Fruit fly (Drosophila melanogaster) whole organism, embryonic: Measurements from ENCODE around the gene FIG4.
A peak's percentile ranks its signal among the peaks of the same experiment; 100 is the strongest.

Source experiments
- Ada2b ChIP-seq: fragments of 200-800 bp; sonication (Bioruptor generic); IDR thresholded peaks from 2 replicates; pipeline ENCODE4 v1.3.6; 2022; ENCODE audit warnings: missing biosample characterization, missing genetic modification characterization
- Asciz ChIP-seq: fragments of 200-800 bp; sonication (Bioruptor generic); optimal IDR thresholded peaks from 2 replicates; lab custom pipeline; 2017; ENCODE audit warnings: missing biosample characterization, mild to moderate bottlenecking, missing genetic modification characterization, missing genetic modification reagents
- CG10543 ChIP-seq: fragments of 200-800 bp; sonication (Bioruptor generic); optimal IDR thresholded peaks from 3 replicates; lab custom pipeline; 2017; ENCODE audit warnings: missing biosample characterization, mild to moderate bottlenecking, missing genetic modification characterization, moderate library complexity
- CG12155 ChIP-seq: fragments of 200-800 bp; sonication (Bioruptor generic); optimal IDR thresholded peaks from 3 replicates; lab custom pipeline; 2016; ENCODE audit warnings: missing biosample characterization, missing genetic modification characterization
- CG12391 ChIP-seq: fragments of 200-800 bp; sonication (Bioruptor generic); optimal IDR thresholded peaks from 3 replicates; lab custom pipeline; 2018; ENCODE audit warnings: missing biosample characterization, mild to moderate bottlenecking, missing genetic modification characterization, moderate library complexity
- CG15011 ChIP-seq: fragments of 200-800 bp; sonication (Bioruptor generic); optimal IDR thresholded peaks from 3 replicates; lab custom pipeline; 2018; ENCODE audit warnings: missing biosample characterization, mild to moderate bottlenecking, missing genetic modification characterization
- CG15514 ChIP-seq: fragments of 200-800 bp; sonication (Bioruptor generic); optimal IDR thresholded peaks from 3 replicates; lab custom pipeline; 2017; ENCODE audit warnings: missing biosample characterization, missing genetic modification characterization, mild to moderate bottlenecking, moderate library complexity, missing genetic modification reagents
- CG1832 ChIP-seq: fragments of 200-800 bp; sonication (Bioruptor generic); optimal IDR thresholded peaks from 2 replicates; lab custom pipeline; 2017; ENCODE audit warnings: missing biosample characterization, mild to moderate bottlenecking, missing genetic modification characterization, inconsistent platforms
- CG2120 ChIP-seq: fragments of 200-800 bp; sonication (Bioruptor generic); optimal IDR thresholded peaks from 3 replicates; lab custom pipeline; 2016; ENCODE audit warnings: missing biosample characterization, missing genetic modification characterization
- CG2712 ChIP-seq: fragments of 200-800 bp; optimal IDR thresholded peaks from 3 replicates; lab custom pipeline; 2019; ENCODE audit warnings: missing biosample characterization, mild to moderate bottlenecking, missing genetic modification characterization, moderate library complexity
- CG31388 ChIP-seq: fragments of 200-800 bp; sonication (Bioruptor generic); optimal IDR thresholded peaks from 2 replicates; lab custom pipeline; 2016; ENCODE audit warnings: missing biosample characterization, missing genetic modification characterization
- CG3163 ChIP-seq: fragments of 200-800 bp; sonication (Bioruptor generic); optimal IDR thresholded peaks from 3 replicates; lab custom pipeline; 2016; ENCODE audit warnings: missing biosample characterization, missing genetic modification characterization
- CG34224 ChIP-seq: fragments of 200-800 bp; sonication (Bioruptor generic); IDR thresholded peaks from 3 replicates; pipeline ENCODE4 v1.3.6; 2022; ENCODE audit warnings: missing biosample characterization, missing genetic modification characterization; ENCODE audit not compliant: partially characterized antibody
- CG4360 ChIP-seq: fragments of 200-800 bp; sonication (Bioruptor generic); IDR thresholded peaks from 2 replicates; pipeline ENCODE4 v1.3.6; 2022; ENCODE audit warnings: missing biosample characterization, missing genetic modification characterization
- CG43689 ChIP-seq: fragments of 200-800 bp; sonication (Bioruptor generic); IDR thresholded peaks from 2 replicates; pipeline ENCODE4 v1.3.6; 2022; ENCODE audit warnings: missing biosample characterization, missing genetic modification characterization
- CG4617 ChIP-seq: fragments of 200-800 bp; sonication (Bioruptor generic); optimal IDR thresholded peaks from 3 replicates; lab custom pipeline; 2016; ENCODE audit warnings: missing biosample characterization, missing genetic modification characterization, borderline replicate concordance
- CG6689 ChIP-seq: fragments of 200-800 bp; sonication (Bioruptor generic); IDR thresholded peaks from 2 replicates; pipeline ENCODE4 v1.3.6; 2022; ENCODE audit warnings: missing biosample characterization, missing genetic modification characterization
- CG8359 ChIP-seq: fragments of 200-800 bp; sonication (Bioruptor generic); optimal IDR thresholded peaks from 2 replicates; lab custom pipeline; 2017; ENCODE audit warnings: missing biosample characterization, mild to moderate bottlenecking, missing genetic modification characterization, borderline replicate concordance
- CG8765 ChIP-seq: fragments of 200-800 bp; sonication (Bioruptor generic); IDR thresholded peaks from 2 replicates; pipeline ENCODE4 v1.3.6; 2022; ENCODE audit warnings: missing biosample characterization, missing genetic modification characterization
- Drgx ChIP-seq: fragments of 200-800 bp; sonication (Bioruptor generic); IDR thresholded peaks from 2 replicates; pipeline ENCODE4 v1.3.6; 2022; ENCODE audit warnings: missing biosample characterization, missing genetic modification characterization
- E2f1 ChIP-seq: fragments of 200-800 bp; sonication (Bioruptor generic); IDR thresholded peaks from 2 replicates; pipeline ENCODE4 v1.3.6; 2022; ENCODE audit warnings: missing biosample characterization, missing genetic modification characterization
- Fer3 ChIP-seq: fragments of 200-800 bp; sonication (Bioruptor generic); optimal IDR thresholded peaks from 2 replicates; lab custom pipeline; 2018; ENCODE audit warnings: missing biosample characterization, mild to moderate bottlenecking, missing genetic modification characterization, moderate library complexity
- H2.0 ChIP-seq: fragments of 200-800 bp; sonication (Bioruptor generic); IDR thresholded peaks from 2 replicates; pipeline ENCODE4 v1.3.6; 2022; ENCODE audit warnings: missing biosample characterization, missing genetic modification characterization
- HLH4C ChIP-seq: fragments of 200-800 bp; sonication (Bioruptor generic); IDR thresholded peaks from 3 replicates; pipeline ENCODE4 v1.3.6; 2022; ENCODE audit warnings: missing biosample characterization, missing genetic modification characterization; ENCODE audit not compliant: partially characterized antibody
- Hand ChIP-seq: fragments of 200-800 bp; sonication (Bioruptor generic); optimal IDR thresholded peaks from 2 replicates; lab custom pipeline; 2017; ENCODE audit warnings: mild to moderate bottlenecking, missing biosample characterization, missing genetic modification reagents, missing genetic modification characterization
- Mad ChIP-seq: fragments of 200-800 bp; sonication (Bioruptor generic); optimal IDR thresholded peaks from 2 replicates; lab custom pipeline; 2016; ENCODE audit warnings: missing biosample characterization, missing genetic modification characterization
- Med ChIP-seq: fragments of 200-800 bp; sonication (Bioruptor generic); peaks from one replicate; lab custom pipeline; 2016; ENCODE audit warnings: missing biosample characterization, missing genetic modification characterization, mild to moderate bottlenecking, inconsistent platforms, moderate library complexity
- Oaz ChIP-seq: fragments of 200-800 bp; sonication (Bioruptor generic); IDR thresholded peaks from 2 replicates; pipeline ENCODE4 v1.3.6; 2022; ENCODE audit warnings: missing biosample characterization, missing genetic modification characterization
- PHDP ChIP-seq: fragments of 200-800 bp; sonication (Bioruptor generic); optimal IDR thresholded peaks from 3 replicates; lab custom pipeline; 2018; ENCODE audit warnings: missing biosample characterization, mild to moderate bottlenecking, missing genetic modification characterization, moderate library complexity
- Sry-δ ChIP-seq: fragments of 200-800 bp; sonication (Bioruptor generic); optimal IDR thresholded peaks from 2 replicates; lab custom pipeline; 2016; ENCODE audit warnings: missing biosample characterization, missing genetic modification characterization
- Xbp1 ChIP-seq: fragments of 200-800 bp; sonication (Bioruptor generic); optimal IDR thresholded peaks from 3 replicates; lab custom pipeline; 2016; ENCODE audit warnings: missing biosample characterization, mild to moderate bottlenecking, missing genetic modification characterization
- al ChIP-seq: fragments of 200-800 bp; sonication (Bioruptor generic); IDR thresholded peaks from 2 replicates; pipeline ENCODE4 v1.3.6; 2022; ENCODE audit warnings: missing biosample characterization, missing genetic modification characterization
- ash1 ChIP-seq: fragments of 200-800 bp; sonication (Bioruptor generic); optimal IDR thresholded peaks from 2 replicates; lab custom pipeline; 2018; ENCODE audit warnings: missing biosample characterization, mild to moderate bottlenecking, missing genetic modification characterization
- caup ChIP-seq: fragments of 200-800 bp; sonication (Bioruptor generic); optimal IDR thresholded peaks from 3 replicates; lab custom pipeline; 2017; ENCODE audit warnings: missing biosample characterization, mild to moderate bottlenecking, missing genetic modification characterization, moderate library complexity; ENCODE audit not compliant: severe bottlenecking
- chinmo ChIP-seq: fragments of 200-800 bp; sonication (Bioruptor generic); IDR thresholded peaks from 4 replicates; pipeline ENCODE4 v1.3.6; 2022; ENCODE audit warnings: missing biosample characterization, missing genetic modification characterization; ENCODE audit not compliant: partially characterized antibody
- corto ChIP-seq: fragments of 200-800 bp; sonication (Bioruptor generic); optimal IDR thresholded peaks from 2 replicates; lab custom pipeline; 2016; ENCODE audit warnings: missing biosample characterization, mild to moderate bottlenecking, missing genetic modification characterization, moderate library complexity
- danr ChIP-seq: fragments of 200-800 bp; sonication (Bioruptor generic); IDR thresholded peaks from 2 replicates; pipeline ENCODE4 v1.3.6; 2022; ENCODE audit warnings: missing biosample characterization, missing genetic modification characterization
- ems ChIP-seq: fragments of 200-800 bp; sonication (Bioruptor generic); optimal IDR thresholded peaks from 3 replicates; lab custom pipeline; 2016; ENCODE audit warnings: missing biosample characterization, missing genetic modification characterization
- fu2 ChIP-seq: fragments of 200-800 bp; sonication (Bioruptor generic); optimal IDR thresholded peaks from 2 replicates; lab custom pipeline; 2016; ENCODE audit warnings: missing biosample characterization, missing genetic modification characterization
- gcm ChIP-seq: fragments of 200-800 bp; sonication (Bioruptor generic); optimal IDR thresholded peaks from 2 replicates; lab custom pipeline; 2019; ENCODE audit warnings: missing biosample characterization, mild to moderate bottlenecking, missing genetic modification characterization, moderate library complexity
- gsb ChIP-seq: fragments of 200-800 bp; sonication (Bioruptor generic); IDR thresholded peaks from 2 replicates; pipeline ENCODE4 v1.3.6; 2022; ENCODE audit warnings: missing biosample characterization, missing genetic modification characterization
- ham ChIP-seq: fragments of 200-800 bp; sonication (Bioruptor generic); IDR thresholded peaks from 2 replicates; pipeline ENCODE4 v1.3.6; 2022; ENCODE audit warnings: missing biosample characterization, missing genetic modification characterization
- hkb ChIP-seq, 2 experiments: fragments of 200-800 bp in 1 of 2; fragments of >200 bp in 1 of 2; sonication (Bioruptor generic) in 1 of 2; IDR thresholded peaks in 1 of 2; optimal IDR thresholded peaks in 1 of 2; 2 replicates each; pipeline versions ENCODE4 v1.3.6 to Lab custom; 2017 to 2022; ENCODE audit warnings: missing biosample characterization in 1 of 2, missing genetic modification characterization in 1 of 2
- hth ChIP-seq: fragments of >200 bp; optimal IDR thresholded peaks from 2 replicates; lab custom pipeline; 2017; ENCODE audit warnings: inconsistent platforms
- luna ChIP-seq: fragments of 200-800 bp; sonication (Bioruptor generic); optimal IDR thresholded peaks from 2 replicates; lab custom pipeline; 2016; ENCODE audit warnings: missing biosample characterization, missing genetic modification characterization
- mirr ChIP-seq: fragments of 200-800 bp; sonication (Bioruptor generic); optimal IDR thresholded peaks from 3 replicates; lab custom pipeline; 2018; ENCODE audit warnings: missing biosample characterization, mild to moderate bottlenecking, missing genetic modification characterization
- pan ChIP-seq, 4 experiments: fragments of >200 bp in 3 of 4; fragments of 200-800 bp in 1 of 4; sonication (Bioruptor generic) in 1 of 4; optimal IDR thresholded peaks in 3 of 4; IDR thresholded peaks in 1 of 4; 2 replicates each; pipeline versions ENCODE4 v1.3.6 to Lab custom; 2017 to 2022; ENCODE audit warnings: missing biosample characterization in 2 of 4, missing genetic modification characterization in 2 of 4, mixed read lengths in 1 of 4
- pnt ChIP-seq: fragments of 200-800 bp; sonication (Bioruptor generic); optimal IDR thresholded peaks from 3 replicates; lab custom pipeline; 2016; ENCODE audit warnings: missing biosample characterization, missing genetic modification characterization
- schlank ChIP-seq: fragments of 200-800 bp; sonication (Bioruptor generic); optimal IDR thresholded peaks from 2 replicates; lab custom pipeline; 2018; ENCODE audit warnings: missing biosample characterization, mild to moderate bottlenecking, missing genetic modification characterization
- ssp ChIP-seq: fragments of 200-800 bp; sonication (Bioruptor generic); IDR thresholded peaks from 2 replicates; pipeline ENCODE4 v1.3.6; 2022; ENCODE audit warnings: missing biosample characterization, missing genetic modification characterization
- sug ChIP-seq: fragments of 200-800 bp; optimal IDR thresholded peaks from 2 replicates; lab custom pipeline; 2019; ENCODE audit warnings: missing biosample characterization, mild to moderate bottlenecking, missing genetic modification characterization, moderate library complexity

FIG4 gene

dm6 chr2L:4463323-4463722 lies 1.7 kb upstream of the FIG4 start, which contains the start of the genes CG15443 and Paris (continued):
- TF ChIP-seq CG8765 (GFP tag; lab: Robert Waterston, UW) (no peak), caup (GFP tag; lab: Kevin White, UChicago) (no peak), danr (no peak), luna (no peak), ssp (GFP tag; lab: Robert Waterston, UW) (no peak), Hand (no peak), gcm (GFP tag; lab: Kevin White, UChicago) (no peak), Drgx (GFP tag; lab: Robert Waterston, UW) (no peak), CG1832 (GFP tag; lab: Kevin White, UChicago) (no peak), CG12155 (no peak), ash1 (GFP tag; lab: Kevin White, UChicago) (no peak), gsb (GFP tag; lab: Robert Waterston, UW) (no peak), CG12391 (tag; lab: Kevin White, UChicago) (no peak), Mad (GFP tag; lab: Kevin White, UChicago) (no peak), corto (GFP tag; lab: Kevin White, UChicago) (no peak), Xbp1 (GFP tag; lab: Kevin White, UChicago) (no peak), CG3163 (GFP tag; lab: Kevin White, UChicago) (no peak), Asciz (no peak), chinmo (GFP tag; lab: Robert Waterston, UW) (peak; percentile 90), fu2 (GFP tag; lab: Kevin White, UChicago) (no peak), CG8359 (GFP tag; lab: Kevin White, UChicago) (no peak), pan (optimal IDR thresholded peaks at IDR 0.05; lab: Kevin White, UChicago) (no peak), pan (GFP tag; optimal IDR thresholded peaks at IDR 0.05 in 1 of 2, IDR thresholded peaks at IDR 0.05 in 1 of 2) (no peak), ham (GFP tag; lab: Robert Waterston, UW) (no peak), al (GFP tag; lab: Robert Waterston, UW) (no peak), CG2120 (GFP tag; lab: Kevin White, UChicago) (peak; percentile 22), CG34224 (GFP tag; lab: Robert Waterston, UW) (peak; percentile 75), CG4617 (GFP tag; lab: Kevin White, UChicago) (no peak), mirr (GFP tag; lab: Kevin White, UChicago) (peak; percentile 16), H2.0 (GFP tag; lab: Robert Waterston, UW) (no peak), pnt (GFP tag; lab: Kevin White, UChicago) (no peak), Oaz (GFP tag; lab: Robert Waterston, UW) (no peak), CG43689 (GFP tag; lab: Robert Waterston, UW) (no peak), sug (tag; lab: Kevin White, UChicago) (no peak), Ada2b (GFP tag; lab: Robert Waterston, UW) (no peak; the same call in 1 of the 2 replicates), CG31388 (no peak), hkb (optimal IDR thresholded peaks at IDR 0.05; lab: Kevin White, UChicago) (no peak), hkb (GFP tag; IDR thresholded peaks at IDR 0.05; lab: Robert Waterston, UW) (no peak), CG4360 (GFP tag; lab: Robert Waterston, UW) (no peak), E2f1 (no peak), Med (GFP tag; lab: Kevin White, UChicago) (peak; percentile 81), PHDP (no peak), CG2712 (peak; percentile 29), CG6689 (no peak), ems (no peak), HLH4C (GFP tag; lab: Robert Waterston, UW) (peak; percentile 90), hth (lab: Kevin White, UChicago) (no peak), CG15011 (no peak), CG10543 (GFP tag; lab: Kevin White, UChicago) (no peak), Fer3 (peak; percentile 15), CG15514 (GFP tag; lab: Kevin White, UChicago) (peak; percentile 54), Sry-δ (GFP tag; lab: Kevin White, UChicago) (peak; percentile 46), schlank (tag; lab: Kevin White, UChicago) (no peak)
